Fruit fly (Drosophila melanogaster) whole organism, embryonic: Measurements from ENCODE around the gene CG43755.

Experiments used
- ATbp ChIP-seq: fragments of 200-800 bp; sonication (Bioruptor generic); optimal IDR thresholded peaks from 2 replicates; lab custom pipeline; 2017; ENCODE audit warnings: missing biosample characterization, mild to moderate bottlenecking, missing genetic modification characterization, missing genetic modification reagents
- Ada2b ChIP-seq: fragments of 200-800 bp; sonication (Bioruptor generic); IDR thresholded peaks from 2 replicates; pipeline ENCODE4 v1.3.6; 2022; ENCODE audit warnings: missing biosample characterization, missing genetic modification characterization
- B-H2 ChIP-seq: fragments of 200-800 bp; sonication (Bioruptor generic); optimal IDR thresholded peaks from 2 replicates; lab custom pipeline; 2018; ENCODE audit warnings: missing biosample characterization, mild to moderate bottlenecking, missing genetic modification characterization
- CG10431 ChIP-seq: fragments of 200-800 bp; sonication (Bioruptor generic); optimal IDR thresholded peaks from 3 replicates; lab custom pipeline; 2018; ENCODE audit warnings: missing biosample characterization, mild to moderate bottlenecking, missing genetic modification characterization
- CG11560 ChIP-seq: fragments of 200-800 bp; sonication (Bioruptor generic); IDR thresholded peaks from 3 replicates; pipeline ENCODE4 v1.3.6; 2022; ENCODE audit warnings: missing biosample characterization, missing genetic modification characterization
- CG12744 ChIP-seq: fragments of 200-800 bp; sonication (Bioruptor generic); optimal IDR thresholded peaks from 2 replicates; lab custom pipeline; 2016; ENCODE audit warnings: missing biosample characterization, missing genetic modification characterization
- CG12942 ChIP-seq: fragments of 200-800 bp; sonication (Bioruptor generic); optimal IDR thresholded peaks from 3 replicates; lab custom pipeline; 2016; ENCODE audit warnings: missing biosample characterization, missing genetic modification characterization
- CG1647 ChIP-seq: fragments of 200-800 bp; sonication (Bioruptor generic); optimal IDR thresholded peaks from 3 replicates; lab custom pipeline; 2016; ENCODE audit warnings: missing biosample characterization, missing genetic modification characterization
- CG16815 ChIP-seq: fragments of 200-800 bp; sonication (Bioruptor generic); optimal IDR thresholded peaks from 3 replicates; lab custom pipeline; 2017; ENCODE audit warnings: missing biosample characterization, mild to moderate bottlenecking, missing genetic modification characterization
- CG17359 ChIP-seq: fragments of 200-800 bp; sonication (Bioruptor generic); optimal IDR thresholded peaks from 3 replicates; lab custom pipeline; 2018; ENCODE audit warnings: missing biosample characterization, mild to moderate bottlenecking, missing genetic modification characterization, moderate library complexity
- CG17361 ChIP-seq: fragments of 200-800 bp; sonication (Bioruptor generic); IDR thresholded peaks from 3 replicates; pipeline ENCODE4 v1.3.6; 2022; ENCODE audit warnings: missing biosample characterization, missing genetic modification characterization
- CG2116 ChIP-seq: fragments of 200-800 bp; sonication (Bioruptor generic); optimal IDR thresholded peaks from 3 replicates; lab custom pipeline; 2018; ENCODE audit warnings: missing biosample characterization, mild to moderate bottlenecking, missing genetic modification characterization
- CG2712 ChIP-seq: fragments of 200-800 bp; optimal IDR thresholded peaks from 3 replicates; lab custom pipeline; 2019; ENCODE audit warnings: missing biosample characterization, mild to moderate bottlenecking, missing genetic modification characterization, moderate library complexity
- CG4328 ChIP-seq: fragments of 200-800 bp; sonication (Bioruptor generic); optimal IDR thresholded peaks from 3 replicates; lab custom pipeline; 2017; ENCODE audit warnings: missing biosample characterization, missing genetic modification reagents, missing genetic modification characterization
- CG4707 ChIP-seq: fragments of 200-800 bp; sonication (Bioruptor generic); optimal IDR thresholded peaks from 2 replicates; lab custom pipeline; 2018; ENCODE audit warnings: missing biosample characterization, mild to moderate bottlenecking, missing genetic modification characterization, moderate library complexity
- CG4854 ChIP-seq: fragments of 200-800 bp; sonication (Bioruptor generic); optimal IDR thresholded peaks from 2 replicates; lab custom pipeline; 2016; ENCODE audit warnings: missing biosample characterization, missing genetic modification characterization, inconsistent platforms
- CG5245 ChIP-seq: fragments of 200-800 bp; sonication (Bioruptor generic); optimal IDR thresholded peaks from 3 replicates; lab custom pipeline; 2016; ENCODE audit warnings: missing biosample characterization, missing genetic modification characterization
- CG6175 ChIP-seq: fragments of 200-800 bp; sonication (Bioruptor generic); IDR thresholded peaks from 3 replicates; pipeline ENCODE4 v1.3.6; 2022; ENCODE audit warnings: missing biosample characterization, missing genetic modification characterization
- CG6654 ChIP-seq: fragments of 200-800 bp; sonication (Bioruptor generic); optimal IDR thresholded peaks from 2 replicates; lab custom pipeline; 2017; ENCODE audit warnings: missing biosample characterization, mild to moderate bottlenecking, missing genetic modification characterization
- CG6854 ChIP-seq: fragments of 200-800 bp; sonication (Bioruptor generic); optimal IDR thresholded peaks from 3 replicates; lab custom pipeline; 2017; ENCODE audit warnings: missing biosample characterization, mild to moderate bottlenecking, missing genetic modification characterization
- CG7372 ChIP-seq: fragments of 200-800 bp; sonication (Bioruptor generic); IDR thresholded peaks from 2 replicates; pipeline ENCODE4 v1.3.6; 2022; ENCODE audit warnings: missing biosample characterization, missing genetic modification characterization
- CG7556 ChIP-seq: fragments of 200-800 bp; sonication (Bioruptor generic); optimal IDR thresholded peaks from 2 replicates; lab custom pipeline; 2017; ENCODE audit warnings: missing biosample characterization, mild to moderate bottlenecking, missing genetic modification characterization
- CG7745 ChIP-seq: fragments of 200-800 bp; sonication (Bioruptor generic); optimal IDR thresholded peaks from 2 replicates; lab custom pipeline; 2018; ENCODE audit warnings: missing biosample characterization, mild to moderate bottlenecking, missing genetic modification characterization, moderate library complexity
- CG8765 ChIP-seq: fragments of 200-800 bp; sonication (Bioruptor generic); IDR thresholded peaks from 2 replicates; pipeline ENCODE4 v1.3.6; 2022; ENCODE audit warnings: missing biosample characterization, missing genetic modification characterization
- CG8924 ChIP-seq: fragments of 200-800 bp; optimal IDR thresholded peaks from 3 replicates; lab custom pipeline; 2019; ENCODE audit warnings: missing biosample characterization, mild to moderate bottlenecking, missing genetic modification characterization, moderate library complexity
- CG9797 ChIP-seq: fragments of 200-800 bp; sonication (Bioruptor generic); optimal IDR thresholded peaks from 3 replicates; lab custom pipeline; 2018; ENCODE audit warnings: missing biosample characterization, mild to moderate bottlenecking, missing genetic modification characterization
- CrebB ChIP-seq: fragments of 200-800 bp; sonication (Bioruptor generic); optimal IDR thresholded peaks from 3 replicates; lab custom pipeline; 2018; ENCODE audit warnings: missing biosample characterization, mild to moderate bottlenecking, missing genetic modification characterization
- Dek ChIP-seq: fragments of 200-800 bp; sonication (Bioruptor generic); optimal IDR thresholded peaks from 3 replicates; lab custom pipeline; 2019; ENCODE audit warnings: missing biosample characterization, mild to moderate bottlenecking, missing genetic modification characterization, moderate library complexity
- Doc3 ChIP-seq: fragments of 200-800 bp; sonication (Bioruptor generic); IDR thresholded peaks from 3 replicates; pipeline ENCODE4 v1.3.6; 2022; ENCODE audit warnings: missing biosample characterization, missing genetic modification characterization; ENCODE audit not compliant: partially characterized antibody
- E2f1 ChIP-seq: fragments of 200-800 bp; sonication (Bioruptor generic); IDR thresholded peaks from 2 replicates; pipeline ENCODE4 v1.3.6; 2022; ENCODE audit warnings: missing biosample characterization, missing genetic modification characterization
- Lhr ChIP-seq: fragments of 200-800 bp; sonication (Bioruptor generic); optimal IDR thresholded peaks from 3 replicates; lab custom pipeline; 2017; ENCODE audit warnings: mild to moderate bottlenecking, missing biosample characterization, missing genetic modification reagents, missing genetic modification characterization
- Mes4 ChIP-seq: fragments of 200-800 bp; sonication (Bioruptor generic); optimal IDR thresholded peaks from 2 replicates; lab custom pipeline; 2016; ENCODE audit warnings: missing biosample characterization, missing genetic modification characterization
- Nf-YB ChIP-seq: fragments of 200-800 bp; sonication (Bioruptor generic); optimal IDR thresholded peaks from 3 replicates; lab custom pipeline; 2019; ENCODE audit warnings: missing biosample characterization, mild to moderate bottlenecking, missing genetic modification characterization, moderate library complexity
- NfI ChIP-seq: fragments of 200-800 bp; sonication (Bioruptor generic); optimal IDR thresholded peaks from 3 replicates; lab custom pipeline; 2018; ENCODE audit warnings: missing biosample characterization, mild to moderate bottlenecking, missing genetic modification characterization, moderate library complexity
- Optix ChIP-seq: fragments of 200-800 bp; sonication (Bioruptor generic); IDR thresholded peaks from 3 replicates; pipeline ENCODE4 v1.3.6; 2022; ENCODE audit warnings: missing biosample characterization, missing genetic modification characterization
- Sox102F ChIP-seq: fragments of 200-800 bp; sonication (Bioruptor generic); optimal IDR thresholded peaks from 2 replicates; lab custom pipeline; 2018; ENCODE audit warnings: missing biosample characterization, mild to moderate bottlenecking, missing genetic modification characterization, moderate library complexity
- bcd ChIP-seq: fragments of 200-800 bp; sonication (Bioruptor generic); optimal IDR thresholded peaks from 2 replicates; lab custom pipeline; 2017; ENCODE audit warnings: missing biosample characterization, mild to moderate bottlenecking, missing genetic modification characterization
- cwo ChIP-seq: fragments of 200-800 bp; sonication (Bioruptor generic); optimal IDR thresholded peaks from 3 replicates; lab custom pipeline; 2017; ENCODE audit warnings: missing biosample characterization, missing genetic modification characterization, mild to moderate bottlenecking, moderate library complexity, missing genetic modification reagents
- dm ChIP-seq: fragments of 200-800 bp; sonication (Bioruptor generic); optimal IDR thresholded peaks from 3 replicates; lab custom pipeline; 2016; ENCODE audit warnings: missing biosample characterization, missing genetic modification characterization
- hb ChIP-seq: fragments of 200-800 bp; sonication (Bioruptor generic); IDR thresholded peaks from 3 replicates; pipeline ENCODE4 v1.3.6; 2022; ENCODE audit warnings: missing biosample characterization, missing genetic modification characterization; ENCODE audit not compliant: partially characterized antibody
- kay ChIP-seq: fragments of 200-800 bp; sonication (Bioruptor generic); optimal IDR thresholded peaks from 2 replicates; lab custom pipeline; 2016; ENCODE audit warnings: missing biosample characterization, missing genetic modification characterization
- knrl ChIP-seq: fragments of 200-800 bp; sonication (Bioruptor generic); IDR thresholded peaks from 3 replicates; pipeline ENCODE4 v1.3.6; 2022; ENCODE audit warnings: missing biosample characterization, missing genetic modification characterization; ENCODE audit not compliant: partially characterized antibody
- ro ChIP-seq: fragments of 200-800 bp; sonication (Bioruptor generic); IDR thresholded peaks from 2 replicates; pipeline ENCODE4 v1.3.6; 2022; ENCODE audit warnings: missing biosample characterization, missing genetic modification characterization
- shn ChIP-seq: fragments of 200-800 bp; sonication (Bioruptor generic); optimal IDR thresholded peaks from 3 replicates; lab custom pipeline; 2016; ENCODE audit warnings: missing biosample characterization, missing genetic modification characterization
- tgo ChIP-seq: fragments of 200-800 bp; sonication (Bioruptor generic); IDR thresholded peaks from 3 replicates; pipeline ENCODE4 v1.3.6; 2022; ENCODE audit warnings: missing biosample characterization, missing genetic modification characterization
- tin ChIP-seq: fragments of 200-800 bp; sonication (Bioruptor generic); optimal IDR thresholded peaks from 3 replicates; lab custom pipeline; 2016; ENCODE audit warnings: missing biosample characterization, missing genetic modification characterization
- tx ChIP-seq: fragments of 200-800 bp; sonication (Bioruptor generic); optimal IDR thresholded peaks from 2 replicates; lab custom pipeline; 2016; ENCODE audit warnings: missing biosample characterization, missing genetic modification characterization
- wdn ChIP-seq: fragments of 200-800 bp; sonication (Bioruptor generic); IDR thresholded peaks from 2 replicates; pipeline ENCODE4 v1.3.6; 2022; ENCODE audit warnings: missing biosample characterization, missing genetic modification characterization

The CG43755 gene

DNA sequence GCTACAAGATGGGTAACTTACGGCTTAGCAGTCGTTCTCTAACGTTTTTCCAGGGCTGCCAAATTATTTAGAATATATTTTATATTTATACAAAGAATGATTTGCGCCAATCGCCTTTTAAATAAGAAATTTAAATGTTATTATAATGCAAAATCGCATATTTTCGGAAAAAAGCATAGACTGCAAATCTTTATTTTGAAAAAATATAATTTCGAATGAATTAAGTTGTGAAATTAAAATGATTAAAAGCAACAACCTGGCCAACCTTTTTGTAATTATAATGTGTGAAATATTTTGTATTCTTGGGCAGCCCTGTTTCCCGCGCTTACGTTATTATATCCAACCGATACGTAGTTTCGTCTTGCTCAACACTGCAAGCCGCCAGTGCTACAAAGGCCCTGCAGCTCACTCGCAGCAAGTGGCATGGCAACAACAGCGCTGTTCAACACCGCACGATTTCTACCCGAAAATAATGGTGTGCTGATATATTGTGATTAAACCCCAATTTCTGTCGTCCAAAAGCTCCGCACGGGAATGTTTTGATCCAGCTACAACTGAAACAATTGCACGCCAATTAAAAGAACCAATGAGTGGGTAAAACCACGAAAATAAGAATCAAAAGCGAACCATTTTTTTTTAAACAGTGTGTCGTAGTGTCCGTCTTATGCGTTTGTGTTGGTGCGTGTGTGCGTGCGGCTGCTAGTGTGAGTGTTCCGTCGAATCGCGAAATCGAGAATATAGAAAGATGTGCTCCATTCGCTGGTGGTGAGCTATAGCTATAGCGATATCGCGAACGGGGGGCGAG is 31.9 kb downstream of the CG43755 start, which contains the start of gene Pi3K21B (continued):
- TF ChIP-seq CG17361: peak; percentile 94
- peak; percentile 68 for TF ChIP-seq Nf-YB
- peak; percentile 66 for TF ChIP-seq CrebB (tag; lab: Kevin White, UChicago)
- peak; percentile 78 for TF ChIP-seq CG10431 (GFP tag; lab: Kevin White, UChicago)
- peak; percentile 89 for TF ChIP-seq CG16815 (GFP tag; lab: Kevin White, UChicago)
- peak; percentile 91 for TF ChIP-seq bcd (GFP tag; lab: Kevin White, UChicago)
- TF ChIP-seq tx (GFP tag; lab: Kevin White, UChicago): peak; percentile 90
- TF ChIP-seq Ada2b (GFP tag; lab: Robert Waterston, UW): peak; percentile 79
- TF ChIP-seq CG7372 (GFP tag; lab: Robert Waterston, UW): peak; percentile 80
- peak; percentile 89 for TF ChIP-seq CG4328 (GFP tag; lab: Kevin White, UChicago)
- peak; percentile 29 for TF ChIP-seq CG6854
- peak; percentile 80 for TF ChIP-seq Mes4 (GFP tag; lab: Kevin White, UChicago)
- TF ChIP-seq CG6654 (GFP tag; lab: Kevin White, UChicago): peak; percentile 65
- TF ChIP-seq shn (GFP tag; lab: Kevin White, UChicago): peak; percentile 93
- no peak for TF ChIP-seq Doc3 (GFP tag; lab: Robert Waterston, UW)
- TF ChIP-seq Lhr: peak; percentile 60
- TF ChIP-seq dm (GFP tag; lab: Kevin White, UChicago): peak; percentile 91
- TF ChIP-seq knrl (GFP tag; lab: Robert Waterston, UW): 0 out of 3 replicates have a peak, but pooled peaks have one; percentile 10
- peak; percentile 85 for TF ChIP-seq CG12744
- peak; percentile 91 for TF ChIP-seq Dek (tag; lab: Kevin White, UChicago)
- no peak for TF ChIP-seq hb (GFP tag; lab: Robert Waterston, UW)
- peak; percentile 91 for TF ChIP-seq kay (GFP tag; lab: Kevin White, UChicago)
- TF ChIP-seq E2f1 (GFP tag; lab: Robert Waterston, UW): peak; percentile 75
- TF ChIP-seq CG4854 (GFP tag; lab: Kevin White, UChicago): peak; percentile 81
- TF ChIP-seq CG8765 (GFP tag; lab: Robert Waterston, UW): peak; percentile 59
- peak; percentile 78 for TF ChIP-seq CG11560
- peak; percentile 87 for TF ChIP-seq CG5245 (GFP tag; lab: Kevin White, UChicago)
- TF ChIP-seq CG7745 (tag; lab: Kevin White, UChicago): no peak
- peak; percentile 43; the same call in 1 of the 2 replicates for TF ChIP-seq ro (GFP tag; lab: Robert Waterston, UW)
- 0 out of 3 replicates have a peak, but pooled peaks have one; percentile 67 for TF ChIP-seq CG6175 (GFP tag; lab: Robert Waterston, UW)
- TF ChIP-seq wdn: peak; percentile 83
- peak; percentile 90 for TF ChIP-seq CG8924 (tag; lab: Kevin White, UChicago)
- TF ChIP-seq CG9797 (GFP tag; lab: Kevin White, UChicago): peak; percentile 46
- TF ChIP-seq CG2116 (GFP tag; lab: Kevin White, UChicago): peak; percentile 81
- TF ChIP-seq Sox102F (GFP tag; lab: Kevin White, UChicago): peak; percentile 87
- TF ChIP-seq tgo (GFP tag; lab: Robert Waterston, UW): peak; percentile 84
- TF ChIP-seq cwo (GFP tag; lab: Kevin White, UChicago): peak; percentile 69
- TF ChIP-seq NfI (GFP tag; lab: Kevin White, UChicago): peak; percentile 92
- TF ChIP-seq CG12942 (GFP tag; lab: Kevin White, UChicago): peak; percentile 94
- TF ChIP-seq B-H2 (GFP tag; lab: Kevin White, UChicago): peak; percentile 94
- TF ChIP-seq ATbp (GFP tag; lab: Kevin White, UChicago): peak; percentile 51
- TF ChIP-seq CG7556 (GFP tag; lab: Kevin White, UChicago): peak; percentile 93
- peak; percentile 92 for TF ChIP-seq CG2712 (tag; lab: Kevin White, UChicago)
- peak; percentile 59; the same call in 1 of the 3 replicates for TF ChIP-seq Optix
- peak; percentile 94 for TF ChIP-seq tin (GFP tag; lab: Kevin White, UChicago)
- TF ChIP-seq CG17359 (tag; lab: Kevin White, UChicago): peak; percentile 87
- peak; percentile 95 for TF ChIP-seq CG1647 (GFP tag; lab: Kevin White, UChicago)
- TF ChIP-seq CG4707 (GFP tag; lab: Kevin White, UChicago): peak; percentile 37
